Fruit fly (Drosophila melanogaster) whole organism, embryonic: Measurements from ENCODE around the gene Vps26.

Experiments
- Antp ChIP-seq: fragments of 200-800 bp; sonication (Bioruptor generic); optimal IDR thresholded peaks from 3 replicates; lab custom pipeline; 2016; ENCODE audit warnings: missing biosample characterization, missing genetic modification characterization
- B-H1 ChIP-seq: fragments of 200-800 bp; sonication (Bioruptor generic); IDR thresholded peaks from 3 replicates; pipeline ENCODE4 v1.3.6; 2022; ENCODE audit warnings: missing biosample characterization, missing genetic modification characterization
- CG10321 ChIP-seq: fragments of 200-800 bp; sonication (Bioruptor generic); IDR thresholded peaks from 2 replicates; pipeline ENCODE4 v1.3.6; 2022; ENCODE audit warnings: missing biosample characterization, missing genetic modification characterization
- CG10366 ChIP-seq: fragments of 200-800 bp; sonication (Bioruptor generic); IDR thresholded peaks from 2 replicates; pipeline ENCODE4 v1.3.6; 2022; ENCODE audit warnings: missing biosample characterization, missing genetic modification characterization
- CG11695 ChIP-seq: fragments of 200-800 bp; sonication (Bioruptor generic); IDR thresholded peaks from 3 replicates; pipeline ENCODE4 v1.3.6; 2022; ENCODE audit warnings: missing biosample characterization, missing genetic modification characterization
- CG12104 ChIP-seq: fragments of 200-800 bp; sonication (Bioruptor generic); optimal IDR thresholded peaks from 3 replicates; lab custom pipeline; 2016; ENCODE audit warnings: missing biosample characterization, missing genetic modification characterization
- CG12236 ChIP-seq: fragments of 200-800 bp; sonication (Bioruptor generic); optimal IDR thresholded peaks from 2 replicates; lab custom pipeline; 2016; ENCODE audit warnings: missing biosample characterization, missing genetic modification characterization
- CG12769 ChIP-seq: fragments of 200-800 bp; sonication (Bioruptor generic); optimal IDR thresholded peaks from 2 replicates; lab custom pipeline; 2019; ENCODE audit warnings: missing biosample characterization, mild to moderate bottlenecking, missing genetic modification characterization, moderate library complexity
- CG14050 ChIP-seq: fragments of 200-800 bp; sonication (Bioruptor generic); IDR thresholded peaks from 3 replicates; pipeline ENCODE4 v1.3.6; 2022; ENCODE audit warnings: missing biosample characterization, missing genetic modification characterization
- CG1602 ChIP-seq: fragments of 200-800 bp; sonication (Bioruptor generic); optimal IDR thresholded peaks from 3 replicates; lab custom pipeline; 2016; ENCODE audit warnings: missing biosample characterization, missing genetic modification characterization
- CG2889 ChIP-seq: fragments of 200-800 bp; sonication (Bioruptor generic); IDR thresholded peaks from 3 replicates; pipeline ENCODE4 v1.3.6; 2022; ENCODE audit warnings: missing biosample characterization, missing genetic modification characterization
- CG31365 ChIP-seq: fragments of 200-800 bp; sonication (Bioruptor generic); optimal IDR thresholded peaks from 2 replicates; lab custom pipeline; 2018; ENCODE audit warnings: missing biosample characterization, mild to moderate bottlenecking, missing genetic modification characterization
- CG33557 ChIP-seq: fragments of 200-800 bp; sonication (Bioruptor generic); optimal IDR thresholded peaks from 2 replicates; lab custom pipeline; 2019; ENCODE audit warnings: missing biosample characterization, mild to moderate bottlenecking, missing genetic modification characterization, moderate library complexity
- CG34376 ChIP-seq: fragments of 200-800 bp; sonication (Bioruptor generic); optimal IDR thresholded peaks from 2 replicates; lab custom pipeline; 2018; ENCODE audit warnings: missing biosample characterization, mild to moderate bottlenecking, missing genetic modification characterization
- CG4282 ChIP-seq: fragments of 200-800 bp; sonication (Bioruptor generic); optimal IDR thresholded peaks from 2 replicates; lab custom pipeline; 2016; ENCODE audit warnings: missing biosample characterization, missing genetic modification characterization
- CG4617 ChIP-seq: fragments of 200-800 bp; sonication (Bioruptor generic); optimal IDR thresholded peaks from 3 replicates; lab custom pipeline; 2016; ENCODE audit warnings: missing biosample characterization, missing genetic modification characterization, borderline replicate concordance
- CG7786 ChIP-seq: fragments of 200-800 bp; sonication (Bioruptor generic); optimal IDR thresholded peaks from 2 replicates; lab custom pipeline; 2016; ENCODE audit warnings: missing biosample characterization, missing genetic modification characterization
- CG7928 ChIP-seq: fragments of 200-800 bp; sonication (Bioruptor generic); optimal IDR thresholded peaks from 2 replicates; lab custom pipeline; 2017; ENCODE audit warnings: missing biosample characterization, mild to moderate bottlenecking, missing genetic modification characterization
- CG7987 ChIP-seq: fragments of 200-800 bp; sonication (Bioruptor generic); optimal IDR thresholded peaks from 2 replicates; lab custom pipeline; 2018; ENCODE audit warnings: missing biosample characterization, mild to moderate bottlenecking, missing genetic modification characterization, moderate library complexity
- CG8944 ChIP-seq: fragments of 200-800 bp; sonication (Bioruptor generic); optimal IDR thresholded peaks from 3 replicates; lab custom pipeline; 2016; ENCODE audit warnings: missing biosample characterization, missing genetic modification characterization
- CTCF ChIP-seq: fragments of 200-800 bp; sonication (Bioruptor generic); optimal IDR thresholded peaks from 2 replicates; lab custom pipeline; 2017; ENCODE audit warnings: missing biosample characterization, mild to moderate bottlenecking, missing genetic modification characterization, moderate library complexity
- D19A ChIP-seq: fragments of 200-800 bp; optimal IDR thresholded peaks from 3 replicates; lab custom pipeline; 2019; ENCODE audit warnings: missing biosample characterization, mild to moderate bottlenecking, missing genetic modification characterization, moderate library complexity
- Doc2 ChIP-seq: fragments of 200-800 bp; sonication (Bioruptor generic); IDR thresholded peaks from 2 replicates; pipeline ENCODE4 v1.3.6; 2022; ENCODE audit warnings: missing biosample characterization, missing genetic modification characterization
- Ets65A ChIP-seq: fragments of 200-800 bp; sonication (Bioruptor generic); peaks from one replicate; lab custom pipeline; 2016; ENCODE audit warnings: missing biosample characterization, missing genetic modification characterization
- Hey ChIP-seq: fragments of 200-800 bp; sonication (Bioruptor generic); optimal IDR thresholded peaks from 3 replicates; lab custom pipeline; 2018; ENCODE audit warnings: missing biosample characterization, mild to moderate bottlenecking, missing genetic modification characterization
- HmgZ ChIP-seq: fragments of 200-800 bp; sonication (Bioruptor generic); optimal IDR thresholded peaks from 2 replicates; lab custom pipeline; 2018; ENCODE audit warnings: missing biosample characterization, mild to moderate bottlenecking, missing genetic modification characterization
- Hr3 ChIP-seq: fragments of 200-800 bp; sonication (Bioruptor generic); optimal IDR thresholded peaks from 3 replicates; lab custom pipeline; 2016; ENCODE audit warnings: missing biosample characterization, missing genetic modification characterization
- Sox102F ChIP-seq: fragments of 200-800 bp; sonication (Bioruptor generic); optimal IDR thresholded peaks from 2 replicates; lab custom pipeline; 2018; ENCODE audit warnings: missing biosample characterization, mild to moderate bottlenecking, missing genetic modification characterization, moderate library complexity
- Xrp1 ChIP-seq: fragments of 200-800 bp; sonication (Bioruptor generic); IDR thresholded peaks from 2 replicates; pipeline ENCODE4 v1.3.6; 2022; ENCODE audit warnings: missing biosample characterization, missing genetic modification characterization
- al ChIP-seq: fragments of 200-800 bp; sonication (Bioruptor generic); IDR thresholded peaks from 2 replicates; pipeline ENCODE4 v1.3.6; 2022; ENCODE audit warnings: missing biosample characterization, missing genetic modification characterization
- ash1 ChIP-seq: fragments of 200-800 bp; sonication (Bioruptor generic); optimal IDR thresholded peaks from 2 replicates; lab custom pipeline; 2018; ENCODE audit warnings: missing biosample characterization, mild to moderate bottlenecking, missing genetic modification characterization
- btn ChIP-seq: fragments of 200-800 bp; sonication (Bioruptor generic); optimal IDR thresholded peaks from 2 replicates; lab custom pipeline; 2016; ENCODE audit warnings: missing biosample characterization, missing genetic modification characterization
- chinmo ChIP-seq: fragments of 200-800 bp; sonication (Bioruptor generic); IDR thresholded peaks from 4 replicates; pipeline ENCODE4 v1.3.6; 2022; ENCODE audit warnings: missing biosample characterization, missing genetic modification characterization; ENCODE audit not compliant: partially characterized antibody
- dan ChIP-seq: fragments of 200-800 bp; sonication (Bioruptor generic); IDR thresholded peaks from 2 replicates; pipeline ENCODE4 v1.3.6; 2022; ENCODE audit warnings: missing biosample characterization, missing genetic modification characterization
- dpn ChIP-seq, 2 experiments: fragments of 200-800 bp; sonication (Bioruptor generic); optimal IDR thresholded peaks; 3 replicates each; lab custom pipeline; 2016; ENCODE audit warnings: missing biosample characterization in 2 of 2, missing genetic modification characterization in 2 of 2
- ewg ChIP-seq: fragments of 200-800 bp; sonication (Bioruptor generic); optimal IDR thresholded peaks from 3 replicates; lab custom pipeline; 2017; ENCODE audit warnings: mild to moderate bottlenecking, missing biosample characterization, missing genetic modification reagents, missing genetic modification characterization
- fd96Cb ChIP-seq: fragments of 200-800 bp; sonication (Bioruptor generic); optimal IDR thresholded peaks from 2 replicates; lab custom pipeline; 2018; ENCODE audit warnings: missing biosample characterization, mild to moderate bottlenecking, missing genetic modification characterization, moderate library complexity
- ftz-f1 ChIP-seq: fragments of 200-800 bp; sonication (Bioruptor generic); optimal IDR thresholded peaks from 2 replicates; lab custom pipeline; 2016; ENCODE audit warnings: missing biosample characterization, missing genetic modification characterization
- ken ChIP-seq: fragments of 200-800 bp; sonication (Bioruptor generic); IDR thresholded peaks from 3 replicates; pipeline ENCODE4 v1.3.6; 2022; ENCODE audit warnings: missing biosample characterization, missing genetic modification characterization
- mam ChIP-seq: fragments of 200-800 bp; sonication (Bioruptor generic); optimal IDR thresholded peaks from 3 replicates; lab custom pipeline; 2016; ENCODE audit warnings: missing biosample characterization, missing genetic modification characterization
- mirr ChIP-seq: fragments of 200-800 bp; sonication (Bioruptor generic); optimal IDR thresholded peaks from 3 replicates; lab custom pipeline; 2018; ENCODE audit warnings: missing biosample characterization, mild to moderate bottlenecking, missing genetic modification characterization
- org-1 ChIP-seq: fragments of 200-800 bp; sonication (Bioruptor generic); optimal IDR thresholded peaks from 2 replicates; lab custom pipeline; 2017; ENCODE audit warnings: missing biosample characterization, missing genetic modification characterization
- peb ChIP-seq: fragments of 200-800 bp; sonication (Bioruptor generic); IDR thresholded peaks from 2 replicates; pipeline ENCODE4 v1.3.6; 2022; ENCODE audit warnings: missing biosample characterization, missing genetic modification characterization
- sens-2 ChIP-seq: fragments of 200-800 bp; sonication (Bioruptor generic); IDR thresholded peaks from 2 replicates; pipeline ENCODE4 v1.3.6; 2022; ENCODE audit warnings: missing biosample characterization, missing genetic modification characterization
- sqz ChIP-seq: fragments of 200-800 bp; sonication (Bioruptor generic); optimal IDR thresholded peaks from 3 replicates; lab custom pipeline; 2018; ENCODE audit warnings: missing biosample characterization, mild to moderate bottlenecking, missing genetic modification characterization
- tin ChIP-seq: fragments of 200-800 bp; sonication (Bioruptor generic); optimal IDR thresholded peaks from 3 replicates; lab custom pipeline; 2016; ENCODE audit warnings: missing biosample characterization, missing genetic modification characterization
- tll ChIP-seq, 2 experiments: fragments of 200-800 bp in 1 of 2; fragments of >200 bp in 1 of 2; sonication (Bioruptor generic) in 1 of 2; optimal IDR thresholded peaks; 2 replicates each; lab custom pipeline; 2017 to 2019; ENCODE audit warnings: missing biosample characterization in 2 of 2, missing genetic modification characterization in 2 of 2, mild to moderate bottlenecking in 1 of 2, moderate library complexity in 1 of 2
- tx ChIP-seq: fragments of 200-800 bp; sonication (Bioruptor generic); optimal IDR thresholded peaks from 2 replicates; lab custom pipeline; 2016; ENCODE audit warnings: missing biosample characterization, missing genetic modification characterization
- vfl ChIP-seq: fragments of 200-800 bp; sonication (Bioruptor generic); optimal IDR thresholded peaks from 2 replicates; lab custom pipeline; 2016; ENCODE audit warnings: missing biosample characterization, missing genetic modification characterization
- wek ChIP-seq: fragments of 200-800 bp; sonication (Bioruptor generic); optimal IDR thresholded peaks from 3 replicates; lab custom pipeline; 2018; ENCODE audit warnings: missing biosample characterization, mild to moderate bottlenecking, missing genetic modification characterization, moderate library complexity
- zf30C ChIP-seq: fragments of 200-800 bp; sonication (Bioruptor generic); optimal IDR thresholded peaks from 3 replicates; lab custom pipeline; 2018; ENCODE audit warnings: missing biosample characterization, mild to moderate bottlenecking, missing genetic modification characterization

The Vps26 gene

DNA sequence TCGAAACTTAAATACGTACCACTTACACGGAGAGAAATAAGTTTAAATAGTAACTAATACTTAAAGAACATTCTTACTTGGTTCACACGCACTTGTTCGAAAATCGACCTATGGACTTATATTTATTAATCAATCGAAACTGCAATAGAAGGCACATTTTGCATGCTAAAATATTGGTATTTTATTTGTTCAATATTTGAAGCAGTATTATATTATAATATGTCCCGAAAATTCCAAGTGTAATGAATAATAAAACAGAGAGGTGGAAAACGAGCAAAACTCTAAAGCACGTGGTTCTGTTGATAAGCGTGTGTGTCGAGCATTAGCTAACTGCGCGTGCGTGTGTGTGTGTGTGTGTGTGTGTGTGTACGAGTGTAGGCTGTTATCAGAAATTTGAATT lies 23.7 kb upstream of the Vps26 start (continued):
- TF ChIP-seq tll (GFP tag; optimal IDR thresholded peaks at IDR 0.05; lab: Kevin White, UChicago) (no peak), zf30C (GFP tag; lab: Kevin White, UChicago) (peak; percentile 85), CG7987 (GFP tag; lab: Kevin White, UChicago) (peak; percentile 77), CG33557 (GFP tag; lab: Kevin White, UChicago) (peak; percentile 49), al (GFP tag; lab: Robert Waterston, UW) (peak; percentile 72), CG34376 (GFP tag; lab: Kevin White, UChicago) (peak; percentile 92), ftz-f1 (GFP tag; lab: Kevin White, UChicago) (peak; percentile 62), CG11695 (GFP tag; lab: Robert Waterston, UW) (peak; percentile 76), D19A (peak; percentile 81), CG7928 (GFP tag; lab: Kevin White, UChicago) (peak; percentile 60), tx (GFP tag; lab: Kevin White, UChicago) (peak; percentile 73), btn (GFP tag; lab: Kevin White, UChicago) (no peak), CG1602 (GFP tag; lab: Kevin White, UChicago) (peak; percentile 74), CG8944 (GFP tag; lab: Kevin White, UChicago) (peak; percentile 43), Sox102F (GFP tag; lab: Kevin White, UChicago) (peak; percentile 84), HmgZ (tag; lab: Kevin White, UChicago) (peak; percentile 95)

DNA sequence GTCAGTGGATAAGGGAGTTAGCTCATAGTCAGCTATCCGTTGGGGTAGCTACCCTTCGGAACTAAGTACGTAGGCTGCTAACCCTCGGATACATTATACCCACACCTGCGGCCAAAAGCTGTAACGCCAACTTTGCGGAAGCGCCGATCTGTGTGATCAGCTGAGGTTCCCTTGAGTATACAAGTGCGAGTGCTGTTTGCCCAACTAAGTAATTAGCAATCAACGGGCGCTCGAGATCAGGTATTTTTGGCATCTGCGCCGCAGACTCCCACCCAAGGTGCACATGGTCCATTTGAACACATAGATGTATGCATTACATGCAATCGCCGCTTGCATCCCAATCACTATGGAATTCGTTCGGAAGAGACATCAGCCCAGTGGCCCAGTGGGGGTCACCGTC lies 19.6 kb upstream of the Vps26 start:
- no peak for TF ChIP-seq chinmo (GFP tag; lab: Robert Waterston, UW)
- no peak for TF ChIP-seq CG10321 (GFP tag; lab: Robert Waterston, UW)
- peak; percentile 56 for TF ChIP-seq mam (GFP tag; lab: Kevin White, UChicago)
- TF ChIP-seq vfl: no peak
- no peak for TF ChIP-seq dan (GFP tag; lab: Robert Waterston, UW)
- TF ChIP-seq Xrp1: no peak
- TF ChIP-seq CG4282 (GFP tag; lab: Kevin White, UChicago): peak; percentile 24
- no peak for TF ChIP-seq Hr3 (GFP tag; lab: Kevin White, UChicago)
- TF ChIP-seq Ets65A: peak; percentile 82
- no peak for TF ChIP-seq CG14050
- TF ChIP-seq tin: no peak
- TF ChIP-seq CG7786 (GFP tag; lab: Kevin White, UChicago): peak; percentile 23
- TF ChIP-seq fd96Cb (tag; lab: Kevin White, UChicago): no peak
- TF ChIP-seq peb (GFP tag; lab: Robert Waterston, UW): no peak
- no peak for TF ChIP-seq Doc2 (GFP tag; lab: Robert Waterston, UW)
- peak; percentile 87 for TF ChIP-seq ash1 (GFP tag; lab: Kevin White, UChicago)
- no peak for TF ChIP-seq CTCF
- TF ChIP-seq Antp (GFP tag; lab: Kevin White, UChicago): peak; percentile 46
- no peak for TF ChIP-seq CG12236
- TF ChIP-seq CG4617: no peak
- peak; percentile 73 for TF ChIP-seq Hey (tag; lab: Kevin White, UChicago)
- peak; percentile 73 for TF ChIP-seq CG11695 (GFP tag; lab: Robert Waterston, UW)
- no peak for TF ChIP-seq ken (GFP tag; lab: Robert Waterston, UW)
- peak; percentile 9 for TF ChIP-seq ewg (GFP tag; lab: Kevin White, UChicago)
- TF ChIP-seq CG31365 (tag; lab: Kevin White, UChicago): peak; percentile 66
- peak; percentile 84 for TF ChIP-seq HmgZ (tag; lab: Kevin White, UChicago)
- no peak for TF ChIP-seq sqz (GFP tag; lab: Kevin White, UChicago)
- no peak for TF ChIP-seq CG10366 (GFP tag; lab: Robert Waterston, UW)
- TF ChIP-seq CG12769: peak; percentile 85
- TF ChIP-seq dpn (GFP tag; optimal IDR thresholded peaks at IDR 0.05; lab: Kevin White, UChicago): peak; percentile 21 to 77
- peak; percentile 76 for TF ChIP-seq org-1 (GFP tag; lab: Kevin White, UChicago)
- peak; percentile 49 for TF ChIP-seq CG12104
- TF ChIP-seq wek: peak; percentile 75
- TF ChIP-seq B-H1 (GFP tag; lab: Robert Waterston, UW): peak; percentile 38; the same call in 1 of the 3 replicates
- no peak for TF ChIP-seq sens-2
- TF ChIP-seq mirr (GFP tag; lab: Kevin White, UChicago): peak; percentile 86
- TF ChIP-seq CG2889: peak; percentile 65; the same call in 2 of the 3 replicates
